Fruit fly (Drosophila melanogaster) whole organism, embryonic: ENCODE measurements around the gene CheA7a.
A peak's percentile ranks its signal among the peaks of the same experiment; 100 is the strongest.

ENCODE experiments used
- CG1024 ChIP-seq: fragments of 200-800 bp; sonication (Bioruptor generic); IDR thresholded peaks from 2 replicates; pipeline ENCODE4 v1.3.6; 2022; ENCODE audit warnings: missing biosample characterization, missing genetic modification characterization
- CG11085 ChIP-seq: fragments of 200-800 bp; sonication (Bioruptor generic); IDR thresholded peaks from 2 replicates; pipeline ENCODE4 v1.3.6; 2022; ENCODE audit warnings: missing biosample characterization, missing genetic modification characterization
- CG11247 ChIP-seq: fragments of 200-800 bp; sonication (Bioruptor generic); IDR thresholded peaks from 2 replicates; pipeline ENCODE4 v1.3.6; 2022; ENCODE audit warnings: missing biosample characterization, missing genetic modification characterization
- CG12155 ChIP-seq: fragments of 200-800 bp; sonication (Bioruptor generic); optimal IDR thresholded peaks from 3 replicates; lab custom pipeline; 2016; ENCODE audit warnings: missing biosample characterization, missing genetic modification characterization
- CG12219 ChIP-seq: fragments of 200-800 bp; sonication (Bioruptor generic); optimal IDR thresholded peaks from 3 replicates; lab custom pipeline; 2018; ENCODE audit warnings: missing biosample characterization, mild to moderate bottlenecking, missing genetic modification characterization
- CG1233 ChIP-seq: fragments of 200-800 bp; sonication (Bioruptor generic); optimal IDR thresholded peaks from 4 replicates; lab custom pipeline; 2018; ENCODE audit warnings: missing biosample characterization, mild to moderate bottlenecking, missing genetic modification characterization
- CG15011 ChIP-seq: fragments of 200-800 bp; sonication (Bioruptor generic); optimal IDR thresholded peaks from 3 replicates; lab custom pipeline; 2018; ENCODE audit warnings: missing biosample characterization, mild to moderate bottlenecking, missing genetic modification characterization
- CG15479 ChIP-seq: fragments of 200-800 bp; sonication (Bioruptor generic); optimal IDR thresholded peaks from 3 replicates; lab custom pipeline; 2019; ENCODE audit warnings: missing biosample characterization, mild to moderate bottlenecking, missing genetic modification characterization, moderate library complexity
- CG15514 ChIP-seq: fragments of 200-800 bp; sonication (Bioruptor generic); optimal IDR thresholded peaks from 3 replicates; lab custom pipeline; 2017; ENCODE audit warnings: missing biosample characterization, missing genetic modification characterization, mild to moderate bottlenecking, moderate library complexity, missing genetic modification reagents
- CG1602 ChIP-seq: fragments of 200-800 bp; sonication (Bioruptor generic); optimal IDR thresholded peaks from 3 replicates; lab custom pipeline; 2016; ENCODE audit warnings: missing biosample characterization, missing genetic modification characterization
- CG17385 ChIP-seq: fragments of 200-800 bp; sonication (Bioruptor generic); optimal IDR thresholded peaks from 3 replicates; lab custom pipeline; 2018; ENCODE audit warnings: missing biosample characterization, mild to moderate bottlenecking, missing genetic modification characterization
- CG18619 ChIP-seq: fragments of 200-800 bp; sonication (Bioruptor generic); optimal IDR thresholded peaks from 3 replicates; lab custom pipeline; 2017; ENCODE audit warnings: missing biosample characterization, mild to moderate bottlenecking, missing genetic modification characterization
- CG18764 ChIP-seq: fragments of 200-800 bp; sonication (Bioruptor generic); optimal IDR thresholded peaks from 3 replicates; lab custom pipeline; 2016; ENCODE audit warnings: missing biosample characterization, missing genetic modification characterization
- CG2120 ChIP-seq: fragments of 200-800 bp; sonication (Bioruptor generic); optimal IDR thresholded peaks from 3 replicates; lab custom pipeline; 2016; ENCODE audit warnings: missing biosample characterization, missing genetic modification characterization
- CG30431 ChIP-seq: fragments of 200-800 bp; sonication (Bioruptor generic); optimal IDR thresholded peaks from 2 replicates; lab custom pipeline; 2017; ENCODE audit warnings: missing biosample characterization, missing genetic modification characterization
- CG4424 ChIP-seq: fragments of 200-800 bp; sonication (Bioruptor generic); optimal IDR thresholded peaks from 3 replicates; lab custom pipeline; 2016; ENCODE audit warnings: missing biosample characterization, missing genetic modification characterization
- CG6689 ChIP-seq: fragments of 200-800 bp; sonication (Bioruptor generic); IDR thresholded peaks from 2 replicates; pipeline ENCODE4 v1.3.6; 2022; ENCODE audit warnings: missing biosample characterization, missing genetic modification characterization
- CG8388 ChIP-seq: fragments of 200-800 bp; sonication (Bioruptor generic); optimal IDR thresholded peaks from 2 replicates; lab custom pipeline; 2019; ENCODE audit warnings: missing biosample characterization, mild to moderate bottlenecking, missing genetic modification characterization, moderate library complexity
- CG8924 ChIP-seq: fragments of 200-800 bp; optimal IDR thresholded peaks from 3 replicates; lab custom pipeline; 2019; ENCODE audit warnings: missing biosample characterization, mild to moderate bottlenecking, missing genetic modification characterization, moderate library complexity
- CG9817 ChIP-seq: fragments of 200-800 bp; sonication (Bioruptor generic); optimal IDR thresholded peaks from 2 replicates; lab custom pipeline; 2018; ENCODE audit warnings: missing biosample characterization, mild to moderate bottlenecking, missing genetic modification characterization, moderate library complexity
- Deaf1 ChIP-seq: fragments of 200-800 bp; optimal IDR thresholded peaks from 3 replicates; lab custom pipeline; 2019; ENCODE audit warnings: missing biosample characterization, mild to moderate bottlenecking, missing genetic modification characterization, moderate library complexity
- E2f2 ChIP-seq: fragments of 200-800 bp; sonication (Bioruptor generic); IDR thresholded peaks from 2 replicates; pipeline ENCODE4 v1.3.6; 2022; ENCODE audit warnings: missing biosample characterization, missing genetic modification characterization
- Ets97D ChIP-seq: fragments of 200-800 bp; sonication (Bioruptor generic); optimal IDR thresholded peaks from 3 replicates; lab custom pipeline; 2016; ENCODE audit warnings: missing biosample characterization, missing genetic modification characterization
- H15 ChIP-seq: fragments of 200-800 bp; sonication (Bioruptor generic); IDR thresholded peaks from 3 replicates; pipeline ENCODE4 v1.3.6; 2022; ENCODE audit warnings: missing biosample characterization, missing genetic modification characterization
- Hr3 ChIP-seq: fragments of 200-800 bp; sonication (Bioruptor generic); optimal IDR thresholded peaks from 3 replicates; lab custom pipeline; 2016; ENCODE audit warnings: missing biosample characterization, missing genetic modification characterization
- MBD-R2 ChIP-seq: fragments of 200-800 bp; sonication (Bioruptor generic); IDR thresholded peaks from 2 replicates; pipeline ENCODE4 v1.3.6; 2022; ENCODE audit warnings: missing biosample characterization, missing genetic modification characterization
- Poxn ChIP-seq: fragments of 200-800 bp; sonication (Bioruptor generic); IDR thresholded peaks from 2 replicates; pipeline ENCODE4 v1.3.6; 2022; ENCODE audit warnings: missing biosample characterization, missing genetic modification characterization
- Sin3A ChIP-seq: fragments of >200 bp; optimal IDR thresholded peaks from 2 replicates; lab custom pipeline; 2018
- Sox102F ChIP-seq: fragments of 200-800 bp; sonication (Bioruptor generic); optimal IDR thresholded peaks from 2 replicates; lab custom pipeline; 2018; ENCODE audit warnings: missing biosample characterization, mild to moderate bottlenecking, missing genetic modification characterization, moderate library complexity
- ash1 ChIP-seq: fragments of 200-800 bp; sonication (Bioruptor generic); optimal IDR thresholded peaks from 2 replicates; lab custom pipeline; 2018; ENCODE audit warnings: missing biosample characterization, mild to moderate bottlenecking, missing genetic modification characterization
- chm ChIP-seq: fragments of 200-800 bp; sonication (Bioruptor generic); IDR thresholded peaks from 2 replicates; pipeline ENCODE4 v1.3.6; 2022; ENCODE audit warnings: missing biosample characterization, missing genetic modification characterization
- chn ChIP-seq: fragments of 200-800 bp; sonication (Bioruptor generic); optimal IDR thresholded peaks from 2 replicates; lab custom pipeline; 2016; ENCODE audit warnings: missing biosample characterization, missing genetic modification characterization
- ci ChIP-seq: fragments of 200-800 bp; sonication (Bioruptor generic); IDR thresholded peaks from 3 replicates; pipeline ENCODE4 v1.3.6; 2022; ENCODE audit warnings: missing biosample characterization, missing genetic modification characterization
- disco-r ChIP-seq: fragments of 200-800 bp; sonication (Bioruptor generic); optimal IDR thresholded peaks from 2 replicates; lab custom pipeline; 2016; ENCODE audit warnings: missing biosample characterization, missing genetic modification characterization
- dysf ChIP-seq: fragments of 200-800 bp; sonication (Bioruptor generic); IDR thresholded peaks from 3 replicates; pipeline ENCODE4 v1.3.6; 2022; ENCODE audit warnings: missing biosample characterization, missing genetic modification characterization
- gem ChIP-seq: fragments of 200-800 bp; sonication (Bioruptor generic); optimal IDR thresholded peaks from 2 replicates; lab custom pipeline; 2019; ENCODE audit warnings: missing biosample characterization, mild to moderate bottlenecking, missing genetic modification characterization, moderate library complexity
- gro ChIP-seq: fragments of 200-800 bp; sonication (Bioruptor generic); optimal IDR thresholded peaks from 2 replicates; lab custom pipeline; 2016; ENCODE audit warnings: missing biosample characterization, missing genetic modification characterization
- ken ChIP-seq: fragments of 200-800 bp; sonication (Bioruptor generic); IDR thresholded peaks from 3 replicates; pipeline ENCODE4 v1.3.6; 2022; ENCODE audit warnings: missing biosample characterization, missing genetic modification characterization
- klu ChIP-seq: fragments of 200-800 bp; sonication (Bioruptor generic); IDR thresholded peaks from 2 replicates; pipeline ENCODE4 v1.3.6; 2022; ENCODE audit warnings: missing biosample characterization, missing genetic modification characterization
- kni ChIP-seq: fragments of 200-800 bp; sonication (Bioruptor generic); optimal IDR thresholded peaks from 3 replicates; lab custom pipeline; 2017; ENCODE audit warnings: mild to moderate bottlenecking, missing biosample characterization, missing genetic modification reagents, missing genetic modification characterization
- lilli ChIP-seq: fragments of 200-800 bp; sonication (Bioruptor generic); optimal IDR thresholded peaks from 3 replicates; lab custom pipeline; 2016; ENCODE audit warnings: missing biosample characterization, missing genetic modification characterization
- lmd ChIP-seq: fragments of 200-800 bp; sonication (Bioruptor generic); IDR thresholded peaks from 2 replicates; pipeline ENCODE4 v1.3.6; 2022; ENCODE audit warnings: missing biosample characterization, missing genetic modification characterization
- mam ChIP-seq: fragments of 200-800 bp; sonication (Bioruptor generic); optimal IDR thresholded peaks from 3 replicates; lab custom pipeline; 2016; ENCODE audit warnings: missing biosample characterization, missing genetic modification characterization
- org-1 ChIP-seq: fragments of 200-800 bp; sonication (Bioruptor generic); optimal IDR thresholded peaks from 2 replicates; lab custom pipeline; 2017; ENCODE audit warnings: missing biosample characterization, missing genetic modification characterization
- pho ChIP-seq: fragments of 200-800 bp; sonication (Bioruptor generic); optimal IDR thresholded peaks from 2 replicates; lab custom pipeline; 2016; ENCODE audit warnings: missing biosample characterization, missing genetic modification characterization
- pum ChIP-seq: fragments of 200-800 bp; sonication (Bioruptor generic); optimal IDR thresholded peaks from 2 replicates; lab custom pipeline; 2016; ENCODE audit warnings: missing biosample characterization, missing genetic modification characterization
- seq ChIP-seq: fragments of 200-800 bp; sonication (Bioruptor generic); IDR thresholded peaks from 2 replicates; pipeline ENCODE4 v1.3.6; 2022; ENCODE audit warnings: missing biosample characterization, missing genetic modification characterization
- shn ChIP-seq: fragments of 200-800 bp; sonication (Bioruptor generic); optimal IDR thresholded peaks from 3 replicates; lab custom pipeline; 2016; ENCODE audit warnings: missing biosample characterization, missing genetic modification characterization
- sim ChIP-seq: fragments of 200-800 bp; sonication (Bioruptor generic); IDR thresholded peaks from 2 replicates; pipeline ENCODE4 v1.3.6; 2022; ENCODE audit warnings: missing biosample characterization, missing genetic modification characterization
- sug ChIP-seq: fragments of 200-800 bp; optimal IDR thresholded peaks from 2 replicates; lab custom pipeline; 2019; ENCODE audit warnings: missing biosample characterization, mild to moderate bottlenecking, missing genetic modification characterization, moderate library complexity
- trh ChIP-seq: fragments of 200-800 bp; sonication (Bioruptor generic); optimal IDR thresholded peaks from 2 replicates; lab custom pipeline; 2016; ENCODE audit warnings: missing biosample characterization, missing genetic modification characterization
- zen2 ChIP-seq: fragments of 200-800 bp; sonication (Bioruptor generic); IDR thresholded peaks from 3 replicates; pipeline ENCODE4 v1.3.6; 2022; ENCODE audit warnings: missing biosample characterization, missing genetic modification characterization; ENCODE audit not compliant: partially characterized antibody

Gene CheA7a

dm6 chrX:7332493-7332892 is 45.4 kb upstream of the CheA7a start (continued):
- TF ChIP-seq CG4424 (GFP tag; lab: Kevin White, UChicago), result peak; percentile 51
- TF ChIP-seq CG2120 (GFP tag; lab: Kevin White, UChicago), result peak; percentile 89
- peak; percentile 15 for TF ChIP-seq CG30431 (GFP tag; lab: Kevin White, UChicago)
- peak; percentile 24 for TF ChIP-seq org-1 (GFP tag; lab: Kevin White, UChicago)
- TF ChIP-seq Sin3A (lab: Kevin White, UChicago), result no peak
- TF ChIP-seq Deaf1 (tag; lab: Kevin White, UChicago), result peak; percentile 10
- 0 out of 3 replicates have a peak, but pooled peaks have one; percentile 41 for TF ChIP-seq ken (GFP tag; lab: Robert Waterston, UW)
- peak; percentile 76 for TF ChIP-seq gem (tag; lab: Kevin White, UChicago)
- TF ChIP-seq chn (GFP tag; lab: Kevin White, UChicago), result peak; percentile 66
- TF ChIP-seq CG8388 (GFP tag; lab: Kevin White, UChicago), result peak; percentile 25
- peak; percentile 53 for TF ChIP-seq CG12219 (GFP tag; lab: Kevin White, UChicago)
- TF ChIP-seq CG1233, result peak; percentile 13
- peak; percentile 83 for TF ChIP-seq dysf (GFP tag; lab: Robert Waterston, UW)
- no peak for TF ChIP-seq H15
- peak; percentile 69 for TF ChIP-seq CG17385 (GFP tag; lab: Kevin White, UChicago)
- peak; percentile 80 for TF ChIP-seq pho (GFP tag; lab: Kevin White, UChicago)
- TF ChIP-seq disco-r (GFP tag; lab: Kevin White, UChicago), result peak; percentile 68
- peak; percentile 59; the same call in 1 of the 3 replicates for TF ChIP-seq ci (GFP tag; lab: Robert Waterston, UW)
- TF ChIP-seq kni (GFP tag; lab: Kevin White, UChicago), result no peak
- peak; percentile 75 for TF ChIP-seq CG15514 (GFP tag; lab: Kevin White, UChicago)
- peak; percentile 45; the same call in 1 of the 2 replicates for TF ChIP-seq klu
- TF ChIP-seq CG8924, result peak; percentile 45
- TF ChIP-seq mam (GFP tag; lab: Kevin White, UChicago), result peak; percentile 86
- TF ChIP-seq CG11085 (GFP tag; lab: Robert Waterston, UW), result peak; percentile 57; the same call in 1 of the 2 replicates
- TF ChIP-seq lilli, result peak; percentile 77
- peak; percentile 71 for TF ChIP-seq CG9817
- TF ChIP-seq CG1602, result peak; percentile 6
- TF ChIP-seq CG18619 (GFP tag; lab: Kevin White, UChicago), result peak; percentile 57
- no peak for TF ChIP-seq zen2
- TF ChIP-seq ash1 (GFP tag; lab: Kevin White, UChicago), result no peak
- TF ChIP-seq CG15011 (GFP tag; lab: Kevin White, UChicago), result peak; percentile 21
- peak; percentile 81 for TF ChIP-seq seq (GFP tag; lab: Robert Waterston, UW)
- peak; percentile 42; the same call in 1 of the 2 replicates for TF ChIP-seq E2f2
- TF ChIP-seq shn (GFP tag; lab: Kevin White, UChicago), result peak; percentile 64
- peak; percentile 21 for TF ChIP-seq Ets97D (GFP tag; lab: Kevin White, UChicago)
- peak; percentile 62 for TF ChIP-seq lmd (GFP tag; lab: Robert Waterston, UW)
- peak; percentile 61; the same call in 1 of the 2 replicates for TF ChIP-seq MBD-R2 (GFP tag; lab: Robert Waterston, UW)
- peak; percentile 53 for TF ChIP-seq Sox102F (GFP tag; lab: Kevin White, UChicago)
- peak; percentile 49 for TF ChIP-seq pum (GFP tag; lab: Kevin White, UChicago)
- peak; percentile 11 for TF ChIP-seq CG18764 (GFP tag; lab: Kevin White, UChicago)
- peak; percentile 53 for TF ChIP-seq CG12155 (GFP tag; lab: Kevin White, UChicago)
- peak; percentile 63 for TF ChIP-seq CG11247 (GFP tag; lab: Robert Waterston, UW)
- TF ChIP-seq CG1024, result no peak
- no peak for TF ChIP-seq CG15479 (GFP tag; lab: Kevin White, UChicago)
- TF ChIP-seq chm, result peak; percentile 64; the same call in 1 of the 2 replicates
- peak; percentile 86 for TF ChIP-seq gro (GFP tag; lab: Kevin White, UChicago)
- TF ChIP-seq trh (GFP tag; lab: Kevin White, UChicago), result peak; percentile 5
- TF ChIP-seq Hr3 (GFP tag; lab: Kevin White, UChicago), result peak; percentile 51
- peak; percentile 21; the same call in 1 of the 2 replicates for TF ChIP-seq Poxn (GFP tag; lab: Robert Waterston, UW)
- peak; percentile 45; the same call in 1 of the 2 replicates for TF ChIP-seq CG6689
- no peak for TF ChIP-seq sim (GFP tag; lab: Robert Waterston, UW)
- TF ChIP-seq sug (tag; lab: Kevin White, UChicago), result peak; percentile 62
